Worm (Caenorhabditis elegans) whole organism, L2 larva: Measurements from ENCODE around the gene str-129.

ENCODE experiments used
- blmp-1 ChIP-seq: sonication (generic microtip); optimal IDR thresholded peaks from 2 replicates; lab custom pipeline; 2017; ENCODE audit warnings: missing genetic modification characterization, mild to moderate bottlenecking, missing compliant biosample characterization, antibody characterized with exemption, moderate library complexity; ENCODE audit not compliant: insufficient read depth
- nhr-12 ChIP-seq: fragments of 150-350 bp; optimal IDR thresholded peaks from 2 replicates; lab custom pipeline; 2014; ENCODE audit warnings: missing biosample characterization, missing genetic modification characterization
- nhr-237 ChIP-seq: fragments of 150-350 bp; optimal IDR thresholded peaks from 2 replicates; lab custom pipeline; 2014; ENCODE audit warnings: missing biosample characterization, missing genetic modification characterization
- unc-39 ChIP-seq: fragments of 150-350 bp; optimal IDR thresholded peaks from 2 replicates; lab custom pipeline; 2014; ENCODE audit warnings: missing biosample characterization, missing genetic modification characterization

Gene str-129

DNA sequence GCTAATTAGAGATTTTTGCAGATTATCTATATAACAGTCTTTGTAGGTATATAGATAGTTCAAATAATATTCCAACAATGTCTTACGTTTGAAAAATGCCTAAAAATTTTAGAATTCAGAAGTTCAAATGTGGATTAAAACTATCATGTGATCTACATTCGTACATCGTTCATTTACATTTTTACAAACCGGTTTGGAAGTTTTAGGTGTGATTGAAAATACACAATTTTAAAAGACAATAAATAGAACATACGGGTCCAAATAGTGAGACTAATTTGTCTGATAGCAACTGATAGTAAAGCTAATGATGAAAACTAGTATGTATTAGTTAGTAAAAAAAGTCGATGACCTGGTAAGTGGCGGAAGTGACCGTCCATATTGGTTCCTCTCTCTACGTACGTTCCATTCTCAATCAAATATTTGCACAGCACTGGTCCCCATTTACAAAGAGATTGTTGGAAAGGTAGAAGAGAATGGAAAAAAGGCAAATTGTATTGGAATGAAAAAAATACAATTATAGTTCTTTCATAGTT lies 50.9 kb downstream of the str-129 start:
- TF ChIP-seq nhr-12 (no peak), unc-39 (no peak), nhr-237 (tag; lab: Kevin White, UChicago) (no peak), blmp-1 (tag; lab: Kevin White, UChicago) (no peak)
